Fruit fly (Drosophila melanogaster): ENCODE results near the gene Sod1.

The Sod1 gene

dm6 chr3L:11093046-11093520, 20.5 kb downstream of the Sod1 start, which contains the start of gene JIL-1 (continued):
- TF ChIP-seq CG10979 (tag; optimal IDR thresholded peaks at IDR 0.05) (peak; percentile 34), psq (GFP tag; optimal IDR thresholded peaks at IDR 0.05) (peak; percentile 88), CG32772 (GFP tag; IDR thresholded peaks at IDR 0.05) (peak; percentile 62), gro (GFP tag; optimal IDR thresholded peaks at IDR 0.05) (peak; percentile 48), HmgZ (tag; optimal IDR thresholded peaks at IDR 0.05) (peak; percentile 49), Dll (GFP tag; IDR thresholded peaks at IDR 0.05; ENCODE audit: partially characterized antibody) (peak; percentile 85), Abd-B (GFP tag; optimal IDR thresholded peaks at IDR 0.05) (peak; percentile 26), aop (GFP tag; IDR thresholded peaks at IDR 0.05) (0 out of 2 replicates have a peak, but pooled peaks have one; percentile 39), CG15269 (tag; optimal IDR thresholded peaks at IDR 0.05) (peak; percentile 57), CG6175 (GFP tag; IDR thresholded peaks at IDR 0.05) (peak; percentile 71; the same call in 2 of the 3 replicates), sna (GFP tag; IDR thresholded peaks at IDR 0.05; ENCODE audit: partially characterized antibody) (peak; percentile 64), Stat92E (GFP tag; optimal IDR thresholded peaks at IDR 0.05) (peak in 1 of 3 experiments; percentile 43), so (GFP tag; IDR thresholded peaks at IDR 0.05) (peak; percentile 28; the same call in 2 of the 3 replicates), CG16779 (GFP tag; IDR thresholded peaks at IDR 0.05) (peak; percentile 72; the same call in 1 of the 2 replicates), CG9215 (GFP tag; IDR thresholded peaks at IDR 0.05) (peak; percentile 68), CG6765 (GFP tag; optimal IDR thresholded peaks at IDR 0.05) (peak; percentile 46), nerfin-1 (tag; optimal IDR thresholded peaks at IDR 0.05) (peak; percentile 30), sens-2 (GFP tag; IDR thresholded peaks at IDR 0.05) (no peak), Xbp1 (GFP tag; optimal IDR thresholded peaks at IDR 0.05) (peak; percentile 76), CG34376 (GFP tag; optimal IDR thresholded peaks at IDR 0.05) (peak; percentile 26), CG4328 (GFP tag; optimal IDR thresholded peaks at IDR 0.05) (no peak), vnd (GFP tag; IDR thresholded peaks at IDR 0.05; ENCODE audit: partially characterized antibody) (peak; percentile 77), CG17186 (GFP tag; optimal IDR thresholded peaks at IDR 0.05) (no peak), CG12236 (GFP tag; optimal IDR thresholded peaks at IDR 0.05) (no peak), Hr51 (GFP tag; optimal IDR thresholded peaks at IDR 0.05) (peak; percentile 41 to 50), CG11456 (GFP tag; IDR thresholded peaks at IDR 0.05) (peak; percentile 84), unpg (GFP tag; optimal IDR thresholded peaks at IDR 0.05) (peak; percentile 30), peb (GFP tag; IDR thresholded peaks at IDR 0.05) (peak; percentile 33), chinmo (GFP tag; IDR thresholded peaks at IDR 0.05; ENCODE audit: partially characterized antibody) (peak; percentile 67; the same call in 2 of the 4 replicates), sc (optimal IDR thresholded peaks at IDR 0.05) (no peak), sc (GFP tag; optimal IDR thresholded peaks at IDR 0.05) (no peak), odd (GFP tag; optimal IDR thresholded peaks at IDR 0.05) (no peak), CoRest (tag; optimal IDR thresholded peaks at IDR 0.05) (peak; percentile 60), ash1 (GFP tag; optimal IDR thresholded peaks at IDR 0.05) (no peak), pho (GFP tag; optimal IDR thresholded peaks at IDR 0.05) (peak; percentile 55), dmrt99B (tag; optimal IDR thresholded peaks at IDR 0.05) (peak; percentile 16), mam (GFP tag; optimal IDR thresholded peaks at IDR 0.05) (peak; percentile 64), Hr78 (GFP tag; optimal IDR thresholded peaks at IDR 0.05) (no peak), cg (GFP tag; optimal IDR thresholded peaks at IDR 0.05) (no peak), dm (GFP tag; optimal IDR thresholded peaks at IDR 0.05) (no peak), CG10209 (GFP tag; optimal IDR thresholded peaks at IDR 0.05) (peak; percentile 59), hb (GFP tag; IDR thresholded peaks at IDR 0.05; ENCODE audit: partially characterized antibody) (peak; percentile 77), CG17802 (tag; optimal IDR thresholded peaks at IDR 0.05) (peak; percentile 36), CG12942 (GFP tag; optimal IDR thresholded peaks at IDR 0.05) (peak; percentile 60), crol (GFP tag; IDR thresholded peaks at IDR 0.05) (no peak), CG13296 (GFP tag; optimal IDR thresholded peaks at IDR 0.05) (peak; percentile 47), Neu2 (GFP tag; optimal IDR thresholded peaks at IDR 0.05; ENCODE audit: borderline replicate concordance) (no peak), sd (tag; optimal IDR thresholded peaks at IDR 0.05) (no peak), fd3F (GFP tag; optimal IDR thresholded peaks at IDR 0.05) (peak; percentile 34)

Measured in whole organism, embryonic.